Worm (Caenorhabditis elegans) whole organism, L2 larva: ENCODE data around the gene Y68A4A.13.

Experiments used
- ceh-82 ChIP-seq: fragments of 150-350 bp; optimal IDR thresholded peaks from 2 replicates; lab custom pipeline; 2014; ENCODE audit warnings: missing biosample characterization, missing genetic modification characterization
- sem-4 ChIP-seq: fragments of 150-350 bp; optimal IDR thresholded peaks from 2 replicates; lab custom pipeline; 2014; ENCODE audit warnings: missing biosample characterization, missing genetic modification reagents, missing genetic modification characterization
- unc-62 ChIP-seq: fragments of 150-350 bp; optimal IDR thresholded peaks from 2 replicates; lab custom pipeline; 2014; ENCODE audit warnings: missing biosample characterization, missing genetic modification reagents, missing genetic modification characterization

DNA sequence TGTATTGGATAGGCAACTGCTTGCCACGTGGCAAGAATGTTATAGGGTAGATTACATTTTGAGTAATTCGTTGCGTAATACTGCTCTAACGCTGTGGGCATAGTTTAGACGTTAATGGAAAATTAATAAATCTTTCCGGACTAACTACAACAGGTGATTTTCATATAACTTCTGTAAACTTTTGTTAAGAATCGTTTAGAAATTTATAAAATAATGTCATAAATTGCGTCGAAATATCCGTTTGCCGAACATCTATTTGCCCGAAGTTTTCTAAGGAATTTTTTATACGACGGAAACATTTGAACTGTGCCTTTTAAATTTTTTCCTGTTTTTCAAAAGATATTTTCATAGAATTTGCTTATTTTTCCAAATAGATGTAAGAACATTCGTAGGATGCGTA is 18.2 kb upstream of the Y68A4A.13 start, which contains the start of gene srh-112:
- TF ChIP-seq sem-4 (tag; lab: Kevin White, UChicago) (no peak), ceh-82 (no peak), unc-62 (GFP tag; lab: Kevin White, UChicago) (no peak)
